Fruit fly (Drosophila melanogaster): ENCODE data around the gene g.

- peak; percentile 2 to 31 for TF ChIP-seq CTCF (optimal IDR thresholded peaks at IDR 0.05)
- TF ChIP-seq CG8478 (optimal IDR thresholded peaks at IDR 0.05), result no peak
These were observed 8.5 kb upstream of the g start, which contains the start of gene Grip91 for dm6 chrX:13744599-13745052.

All from S2 (cell line).